Fruit fly (Drosophila melanogaster) S2 (cell line): ENCODE data around the gene Hsp22.

Source experiments
- CG8478 ChIP-seq: fragments of >200 bp; optimal IDR thresholded peaks from 2 replicates; lab custom pipeline; 2018
- CTCF ChIP-seq, 2 experiments: fragments of >200 bp; optimal IDR thresholded peaks; 2 replicates each; lab custom pipeline; 2018

The Hsp22 gene

dm6 chr3L:9423757-9424527 is 51.2 kb downstream of the Hsp22 start:
- no peak for TF ChIP-seq CG8478 (lab: Kevin White, UChicago)
- TF ChIP-seq CTCF (optimal IDR thresholded peaks at IDR 0.05; lab: Kevin White, UChicago) = no peak

- TF ChIP-seq CTCF (optimal IDR thresholded peaks at IDR 0.05; lab: Kevin White, UChicago) (no peak), CG8478 (lab: Kevin White, UChicago) (no peak)
Measured at dm6 chr3L:9424528-9424911, 51.8 kb downstream of the Hsp22 start.
